Worm (Caenorhabditis elegans) whole organism, late embryonic: ENCODE measurements around the gene F35E8.6.
"Not testable (repeated sequence)": the region's sequence is repeated elsewhere in the genome, so short reads cannot be mapped to it uniquely, and the experiment has no call there.

Experiments used
- C38D4.7 ChIP-seq: fragments of 200-800 bp; sonication (Bioruptor generic); optimal IDR thresholded peaks from 2 replicates; lab custom pipeline; 2018; ENCODE audit warnings: mild to moderate bottlenecking, missing genetic modification characterization, moderate library complexity, missing compliant biosample characterization
- K09A11.1 ChIP-seq: sonication (generic microtip); optimal IDR thresholded peaks from 2 replicates; lab custom pipeline; 2017; ENCODE audit warnings: antibody characterized with exemption, mild to moderate bottlenecking, missing genetic modification characterization, missing compliant biosample characterization; ENCODE audit not compliant: insufficient read depth
- T23F11.4 ChIP-seq: fragments of 200-800 bp; sonication (Bioruptor generic); optimal IDR thresholded peaks from 2 replicates; lab custom pipeline; 2018; ENCODE audit warnings: mild to moderate bottlenecking, missing genetic modification characterization, missing compliant biosample characterization
- ahr-1 ChIP-seq: sonication (generic microtip); optimal IDR thresholded peaks from 2 replicates; lab custom pipeline; 2016; ENCODE audit warnings: missing genetic modification characterization, missing compliant biosample characterization
- ceh-18 ChIP-seq: sonication (generic microtip); optimal IDR thresholded peaks from 2 replicates; lab custom pipeline; 2016; ENCODE audit warnings: missing genetic modification characterization, missing compliant biosample characterization
- ceh-19 ChIP-seq: fragments of 200-800 bp; sonication (Bioruptor generic); optimal IDR thresholded peaks from 2 replicates; lab custom pipeline; 2018; ENCODE audit warnings: mild to moderate bottlenecking, missing genetic modification characterization, missing compliant biosample characterization
- ceh-2 ChIP-seq: sonication (generic microtip); optimal IDR thresholded peaks from 2 replicates; lab custom pipeline; 2016; ENCODE audit warnings: missing genotype, missing genetic modification characterization, missing compliant biosample characterization
- elt-2 ChIP-seq: sonication (generic microtip); optimal IDR thresholded peaks from 2 replicates; lab custom pipeline; 2016; ENCODE audit warnings: missing genetic modification reagents, missing genetic modification characterization, missing compliant biosample characterization
- elt-4 ChIP-seq: sonication (generic microtip); optimal IDR thresholded peaks from 2 replicates; lab custom pipeline; 2016; ENCODE audit warnings: missing genetic modification characterization, missing compliant biosample characterization
- eyg-1 ChIP-seq: sonication (generic microtip); optimal IDR thresholded peaks from 2 replicates; lab custom pipeline; 2016; ENCODE audit warnings: missing genotype, missing genetic modification characterization, missing compliant biosample characterization
- hlh-13 ChIP-seq: fragments of 200-800 bp; sonication (Bioruptor generic); optimal IDR thresholded peaks from 2 replicates; lab custom pipeline; 2018; ENCODE audit warnings: mild to moderate bottlenecking, missing genetic modification characterization, missing compliant biosample characterization
- hlh-15 ChIP-seq: sonication (generic microtip); optimal IDR thresholded peaks from 2 replicates; lab custom pipeline; 2016; ENCODE audit warnings: missing genetic modification characterization, missing compliant biosample characterization
- hlh-30 ChIP-seq: sonication (generic microtip); optimal IDR thresholded peaks from 2 replicates; lab custom pipeline; 2017; ENCODE audit warnings: antibody characterized with exemption, missing genetic modification characterization, missing compliant biosample characterization; ENCODE audit not compliant: insufficient read depth
- hlh-6 ChIP-seq: sonication (generic microtip); optimal IDR thresholded peaks from 2 replicates; lab custom pipeline; 2016; ENCODE audit warnings: missing genotype, missing genetic modification characterization, missing compliant biosample characterization
- madf-2 ChIP-seq: sonication (generic microtip); optimal IDR thresholded peaks from 2 replicates; lab custom pipeline; 2017; ENCODE audit warnings: missing genetic modification characterization, missing compliant biosample characterization
- nfya-1 ChIP-seq: sonication (generic microtip); optimal IDR thresholded peaks from 2 replicates; lab custom pipeline; 2017; ENCODE audit warnings: missing genetic modification characterization, mild to moderate bottlenecking, missing compliant biosample characterization, antibody characterized with exemption, moderate library complexity
- pat-9 ChIP-seq: fragments of 200-800 bp; sonication (Bioruptor generic); optimal IDR thresholded peaks from 2 replicates; lab custom pipeline; 2018; ENCODE audit warnings: mild to moderate bottlenecking, missing genetic modification characterization, moderate library complexity, missing compliant biosample characterization
- pha-2 ChIP-seq: sonication (generic microtip); optimal IDR thresholded peaks from 2 replicates; lab custom pipeline; 2017; ENCODE audit warnings: mild to moderate bottlenecking, missing genetic modification characterization, missing compliant biosample characterization
- pha-4 ChIP-seq: fragments of 150-350 bp; optimal IDR thresholded peaks from 2 replicates; lab custom pipeline; 2018; ENCODE audit warnings: missing biosample characterization, missing genetic modification reagents, missing genetic modification characterization
- pqm-1 ChIP-seq: sonication (generic microtip); optimal IDR thresholded peaks from 2 replicates; lab custom pipeline; 2016; ENCODE audit warnings: missing genetic modification characterization, missing compliant biosample characterization
- ref-2 ChIP-seq: sonication (generic microtip); optimal IDR thresholded peaks from 2 replicates; lab custom pipeline; 2016; ENCODE audit warnings: missing genetic modification characterization, missing compliant biosample characterization
- rnt-1 ChIP-seq: sonication (generic microtip); optimal IDR thresholded peaks from 2 replicates; lab custom pipeline; 2016; ENCODE audit warnings: missing genetic modification characterization, missing compliant biosample characterization
- sox-2 ChIP-seq: fragments of 200-800 bp; sonication (Bioruptor generic); IDR thresholded peaks from 2 replicates; pipeline ENCODE4 v1.3.6; 2022; ENCODE audit warnings: missing genetic modification reagents, missing genetic modification characterization, missing compliant biosample characterization
- sox-4 ChIP-seq: sonication (generic microtip); optimal IDR thresholded peaks from 2 replicates; lab custom pipeline; 2017; ENCODE audit warnings: mild to moderate bottlenecking, missing genetic modification characterization, inconsistent platforms, missing compliant biosample characterization
- ttx-3 ChIP-seq: sonication (generic microtip); optimal IDR thresholded peaks from 2 replicates; lab custom pipeline; 2016; ENCODE audit warnings: missing genetic modification reagents, missing genetic modification characterization, missing compliant biosample characterization
- unc-3 ChIP-seq, 2 experiments: fragments of 200-800 bp in 1 of 2; sonication (Bioruptor generic) in 1 of 2; sonication (generic microtip) in 1 of 2; conservative IDR thresholded peaks in 1 of 2; optimal IDR thresholded peaks in 1 of 2; 2 replicates each; pipeline versions ENCODE4 v1.3.6 to Lab custom; 2016 to 2022; ENCODE audit warnings: missing compliant biosample characterization in 2 of 2, missing genetic modification characterization in 2 of 2, missing genetic modification reagents in 1 of 2

Gene F35E8.6

ce11 chrV:15921102-15921501 lies 9.2 kb downstream of the F35E8.6 start, which contains the start of gene cdr-1:
TSS of gene cdr-1 (plus strand) at chrV:15921309.
- peak; percentile 34 for TF ChIP-seq elt-2 (tag; lab: Kevin White, UChicago)
- no peak for TF ChIP-seq unc-3 (GFP tag; conservative IDR thresholded peaks at IDR 0.05; lab: Robert Waterston, UW)
- no peak for TF ChIP-seq unc-3 (tag; optimal IDR thresholded peaks at IDR 0.05; lab: Kevin White, UChicago)
- TF ChIP-seq hlh-13 (GFP tag; lab: Kevin White, UChicago): no peak

- no peak for TF ChIP-seq sox-4
- no peak for TF ChIP-seq elt-4 (tag; lab: Kevin White, UChicago)
- TF ChIP-seq eyg-1 (tag; lab: Kevin White, UChicago): no peak
- no peak for TF ChIP-seq unc-3 (GFP tag; conservative IDR thresholded peaks at IDR 0.05; lab: Robert Waterston, UW)
- no peak for TF ChIP-seq unc-3 (tag; optimal IDR thresholded peaks at IDR 0.05; lab: Kevin White, UChicago)
- TF ChIP-seq C38D4.7 (GFP tag; lab: Kevin White, UChicago): no peak
- no peak for TF ChIP-seq sox-2 (GFP tag; lab: Robert Waterston, UW)
- TF ChIP-seq ceh-18: no peak
- TF ChIP-seq pha-2: no peak
- TF ChIP-seq ahr-1: no peak
- no peak for TF ChIP-seq pqm-1 (tag; lab: Kevin White, UChicago)
- no peak for TF ChIP-seq hlh-30 (tag; lab: Kevin White, UChicago)
- no peak for TF ChIP-seq nfya-1
- no peak for TF ChIP-seq madf-2
- no peak for TF ChIP-seq ref-2 (tag; lab: Kevin White, UChicago)
- no peak for TF ChIP-seq pat-9 (tag; lab: Kevin White, UChicago)
Measured at ce11 chrV:15922979-15923378, 11.0 kb downstream of the F35E8.6 start, which contains the start of gene F35E8.13. TSS of gene F35E8.13 (plus strand) at chrV:15923279.

- TF ChIP-seq hlh-15 (no peak), pha-4 (tag; lab: Kevin White, UChicago) (no peak), rnt-1 (tag; lab: Kevin White, UChicago) (no peak), K09A11.1 (tag; lab: Kevin White, UChicago) (no peak)
Measured at ce11 chrV:15924307-15924706, 12.4 kb downstream of the F35E8.6 start, which contains the start of gene nhr-108. TSS of gene nhr-108 (minus strand) at chrV:15924472.

ce11 chrV:15928325-15928724 lies 16.4 kb downstream of the F35E8.6 start, which contains the start of gene pzf-1:
TSS of gene pzf-1 (minus strand) at chrV:15928425.
- TF ChIP-seq madf-2: no peak
- TF ChIP-seq ttx-3 (tag; lab: Kevin White, UChicago): no peak
- no peak for TF ChIP-seq ref-2 (tag; lab: Kevin White, UChicago)
- no peak for TF ChIP-seq T23F11.4 (GFP tag; lab: Kevin White, UChicago)
- TF ChIP-seq ceh-19: no peak

- TF ChIP-seq ceh-2 (tag; lab: Kevin White, UChicago); T23F11.4 (GFP tag; lab: Kevin White, UChicago); eyg-1 (tag; lab: Kevin White, UChicago): not testable (repeated sequence)
Measured at ce11 chrV:15929882-15930281, 17.9 kb downstream of the F35E8.6 start, which contains the start of gene srbc-77. TSS of gene srbc-77 (plus strand) at chrV:15930182.

ce11 chrV:15932390-15932789 lies 20.4 kb downstream of the F35E8.6 start, which contains the start of gene srw-26:
TSS of gene srw-26 (minus strand) at chrV:15932490.
- TF ChIP-seq hlh-6 (tag; lab: Kevin White, UChicago): no peak

- no peak for TF ChIP-seq eyg-1 (tag; lab: Kevin White, UChicago)
- TF ChIP-seq, all 69 proteins: peak for 0
Measured at ce11 chrV:15940254-15940653, 28.3 kb downstream of the F35E8.6 start, which contains the start of gene srw-55. TSS of gene srw-55 (minus strand) at chrV:15940354.
